Worm (Caenorhabditis elegans) whole organism, L2 larva: ENCODE results near the gene sre-14.

Source experiments
- F13H6.1 ChIP-seq: sonication (generic microtip); optimal IDR thresholded peaks from 2 replicates; lab custom pipeline; 2016; ENCODE audit warnings: missing genetic modification characterization, missing compliant biosample characterization
- ama-1 ChIP-seq: fragments of 150-350 bp; optimal IDR thresholded peaks from 2 replicates; lab custom pipeline; 2018; ENCODE audit warnings: inconsistent platforms
- nhr-77 ChIP-seq: fragments of 150-350 bp; optimal IDR thresholded peaks from 2 replicates; lab custom pipeline; 2014; ENCODE audit warnings: missing biosample characterization, missing genetic modification characterization
- unc-39 ChIP-seq: fragments of 150-350 bp; optimal IDR thresholded peaks from 2 replicates; lab custom pipeline; 2014; ENCODE audit warnings: missing biosample characterization, missing genetic modification characterization
- ztf-4 ChIP-seq: fragments of 150-350 bp; optimal IDR thresholded peaks from 2 replicates; lab custom pipeline; 2014; ENCODE audit warnings: missing biosample characterization, missing genetic modification characterization

DNA sequence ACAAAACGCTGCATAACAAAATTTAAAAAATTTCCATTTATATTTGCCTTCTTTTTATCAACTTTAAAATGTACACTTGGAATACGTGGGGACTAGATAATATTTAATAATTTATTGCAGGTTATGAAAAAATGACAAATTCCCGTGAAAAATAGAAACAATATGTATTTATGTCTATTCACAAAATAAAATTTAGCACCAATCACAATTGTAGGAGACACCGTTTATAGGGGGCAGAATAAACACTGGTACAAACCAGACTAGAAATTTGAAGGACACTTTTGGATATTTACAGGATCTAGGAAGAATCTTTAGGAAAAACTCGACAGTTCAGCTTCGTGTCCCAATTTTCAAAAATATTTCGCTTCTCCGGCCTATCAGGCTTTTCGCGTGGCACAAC is 9.1 kb upstream of the sre-14 start, which contains the start of gene C42C1.3:
- no peak for TF ChIP-seq unc-39
- TF ChIP-seq ama-1 = no peak
- no peak for TF ChIP-seq F13H6.1 (tag; lab: Kevin White, UChicago)
- no peak for TF ChIP-seq ztf-4 (tag; lab: Kevin White, UChicago)
- no peak for TF ChIP-seq nhr-77 (tag; lab: Kevin White, UChicago)
